Fruit fly (Drosophila melanogaster) whole organism, embryonic: ENCODE data around the gene CG15461.

Experiments
- Ada2b ChIP-seq: fragments of 200-800 bp; sonication (Bioruptor generic); IDR thresholded peaks from 2 replicates; pipeline ENCODE4 v1.3.6; 2022; ENCODE audit warnings: missing biosample characterization, missing genetic modification characterization
- CG10267 ChIP-seq: fragments of 200-800 bp; sonication (Bioruptor generic); optimal IDR thresholded peaks from 2 replicates; lab custom pipeline; 2018; ENCODE audit warnings: missing biosample characterization, mild to moderate bottlenecking, missing genetic modification characterization, moderate library complexity
- CG11247 ChIP-seq: fragments of 200-800 bp; sonication (Bioruptor generic); IDR thresholded peaks from 2 replicates; pipeline ENCODE4 v1.3.6; 2022; ENCODE audit warnings: missing biosample characterization, missing genetic modification characterization
- CG12071 ChIP-seq: fragments of 200-800 bp; sonication (Bioruptor generic); optimal IDR thresholded peaks from 3 replicates; lab custom pipeline; 2018; ENCODE audit warnings: missing biosample characterization, mild to moderate bottlenecking, missing genetic modification characterization
- CG12219 ChIP-seq: fragments of 200-800 bp; sonication (Bioruptor generic); optimal IDR thresholded peaks from 3 replicates; lab custom pipeline; 2018; ENCODE audit warnings: missing biosample characterization, mild to moderate bottlenecking, missing genetic modification characterization
- CG12769 ChIP-seq: fragments of 200-800 bp; sonication (Bioruptor generic); optimal IDR thresholded peaks from 2 replicates; lab custom pipeline; 2019; ENCODE audit warnings: missing biosample characterization, mild to moderate bottlenecking, missing genetic modification characterization, moderate library complexity
- CG14710 ChIP-seq: fragments of 200-800 bp; sonication (Bioruptor generic); optimal IDR thresholded peaks from 3 replicates; lab custom pipeline; 2019; ENCODE audit warnings: missing biosample characterization, mild to moderate bottlenecking, missing genetic modification characterization, moderate library complexity
- CG16815 ChIP-seq: fragments of 200-800 bp; sonication (Bioruptor generic); optimal IDR thresholded peaks from 3 replicates; lab custom pipeline; 2017; ENCODE audit warnings: missing biosample characterization, mild to moderate bottlenecking, missing genetic modification characterization
- CG17186 ChIP-seq: fragments of 200-800 bp; sonication (Bioruptor generic); optimal IDR thresholded peaks from 3 replicates; lab custom pipeline; 2017; ENCODE audit warnings: missing biosample characterization, missing genetic modification reagents, missing genetic modification characterization
- CG17328 ChIP-seq: fragments of 200-800 bp; sonication (Bioruptor generic); IDR thresholded peaks from 2 replicates; pipeline ENCODE4 v1.3.6; 2022; ENCODE audit warnings: missing biosample characterization, missing genetic modification characterization
- CG1792 ChIP-seq: fragments of 200-800 bp; sonication (Bioruptor generic); optimal IDR thresholded peaks from 2 replicates; lab custom pipeline; 2016; ENCODE audit warnings: missing biosample characterization, missing genetic modification characterization
- CG18619 ChIP-seq: fragments of 200-800 bp; sonication (Bioruptor generic); optimal IDR thresholded peaks from 3 replicates; lab custom pipeline; 2017; ENCODE audit warnings: missing biosample characterization, mild to moderate bottlenecking, missing genetic modification characterization
- CG2889 ChIP-seq: fragments of 200-800 bp; sonication (Bioruptor generic); IDR thresholded peaks from 3 replicates; pipeline ENCODE4 v1.3.6; 2022; ENCODE audit warnings: missing biosample characterization, missing genetic modification characterization
- CG31441 ChIP-seq: fragments of 200-800 bp; sonication (Bioruptor generic); IDR thresholded peaks from 2 replicates; pipeline ENCODE4 v1.3.6; 2022; ENCODE audit warnings: missing biosample characterization, missing genetic modification characterization
- CG32532 ChIP-seq: fragments of 200-800 bp; sonication (Bioruptor generic); IDR thresholded peaks from 2 replicates; pipeline ENCODE4 v1.3.6; 2022; ENCODE audit warnings: missing biosample characterization, missing genetic modification characterization
- CG32772 ChIP-seq: fragments of 200-800 bp; sonication (Bioruptor generic); IDR thresholded peaks from 2 replicates; pipeline ENCODE4 v1.3.6; 2022; ENCODE audit warnings: missing biosample characterization, missing genetic modification characterization
- CG33557 ChIP-seq: fragments of 200-800 bp; sonication (Bioruptor generic); optimal IDR thresholded peaks from 2 replicates; lab custom pipeline; 2019; ENCODE audit warnings: missing biosample characterization, mild to moderate bottlenecking, missing genetic modification characterization, moderate library complexity
- CG3838 ChIP-seq: fragments of 200-800 bp; sonication (Bioruptor generic); optimal IDR thresholded peaks from 3 replicates; lab custom pipeline; 2016; ENCODE audit warnings: missing biosample characterization, missing genetic modification characterization
- CG42726 ChIP-seq: fragments of 200-800 bp; sonication (Bioruptor generic); IDR thresholded peaks from 2 replicates; pipeline ENCODE4 v1.3.6; 2022; ENCODE audit warnings: missing biosample characterization, missing genetic modification characterization; ENCODE audit not compliant: partially characterized antibody
- CG4360 ChIP-seq: fragments of 200-800 bp; sonication (Bioruptor generic); IDR thresholded peaks from 2 replicates; pipeline ENCODE4 v1.3.6; 2022; ENCODE audit warnings: missing biosample characterization, missing genetic modification characterization
- CG8359 ChIP-seq: fragments of 200-800 bp; sonication (Bioruptor generic); optimal IDR thresholded peaks from 2 replicates; lab custom pipeline; 2017; ENCODE audit warnings: missing biosample characterization, mild to moderate bottlenecking, missing genetic modification characterization, borderline replicate concordance
- CkIIα-i1 ChIP-seq: fragments of 200-800 bp; sonication (Bioruptor generic); IDR thresholded peaks from 2 replicates; pipeline ENCODE4 v1.3.6; 2022; ENCODE audit warnings: missing biosample characterization, missing genetic modification characterization
- H15 ChIP-seq: fragments of 200-800 bp; sonication (Bioruptor generic); IDR thresholded peaks from 3 replicates; pipeline ENCODE4 v1.3.6; 2022; ENCODE audit warnings: missing biosample characterization, missing genetic modification characterization
- Hand ChIP-seq: fragments of 200-800 bp; sonication (Bioruptor generic); optimal IDR thresholded peaks from 2 replicates; lab custom pipeline; 2017; ENCODE audit warnings: mild to moderate bottlenecking, missing biosample characterization, missing genetic modification reagents, missing genetic modification characterization
- Hmr ChIP-seq: fragments of 200-800 bp; sonication (Bioruptor generic); optimal IDR thresholded peaks from 3 replicates; lab custom pipeline; 2017; ENCODE audit warnings: mild to moderate bottlenecking, missing biosample characterization, missing genetic modification reagents, missing genetic modification characterization
- MTF-1 ChIP-seq: fragments of 200-800 bp; sonication (Bioruptor generic); optimal IDR thresholded peaks from 2 replicates; lab custom pipeline; 2018; ENCODE audit warnings: missing biosample characterization, mild to moderate bottlenecking, missing genetic modification characterization, borderline replicate concordance
- Med ChIP-seq: fragments of 200-800 bp; sonication (Bioruptor generic); peaks from one replicate; lab custom pipeline; 2016; ENCODE audit warnings: missing biosample characterization, missing genetic modification characterization, mild to moderate bottlenecking, inconsistent platforms, moderate library complexity
- Myb ChIP-seq: fragments of 200-800 bp; sonication (Bioruptor generic); optimal IDR thresholded peaks from 2 replicates; lab custom pipeline; 2016; ENCODE audit warnings: missing biosample characterization, missing genetic modification characterization
- NK7.1 ChIP-seq: fragments of 200-800 bp; sonication (Bioruptor generic); optimal IDR thresholded peaks from 3 replicates; lab custom pipeline; 2016; ENCODE audit warnings: missing biosample characterization, missing genetic modification characterization
- Sox102F ChIP-seq: fragments of 200-800 bp; sonication (Bioruptor generic); optimal IDR thresholded peaks from 2 replicates; lab custom pipeline; 2018; ENCODE audit warnings: missing biosample characterization, mild to moderate bottlenecking, missing genetic modification characterization, moderate library complexity
- Spps ChIP-seq: fragments of 200-800 bp; sonication (Bioruptor generic); optimal IDR thresholded peaks from 2 replicates; lab custom pipeline; 2018; ENCODE audit warnings: missing biosample characterization, mild to moderate bottlenecking, missing genetic modification characterization
- Usf ChIP-seq: fragments of 200-800 bp; sonication (Bioruptor generic); optimal IDR thresholded peaks from 2 replicates; lab custom pipeline; 2017; ENCODE audit warnings: missing genotype, missing biosample characterization, missing genetic modification characterization
- az2 ChIP-seq: fragments of 200-800 bp; sonication (Bioruptor generic); optimal IDR thresholded peaks from 3 replicates; lab custom pipeline; 2016; ENCODE audit warnings: missing biosample characterization, missing genetic modification characterization
- crc ChIP-seq: fragments of 200-800 bp; sonication (Bioruptor generic); optimal IDR thresholded peaks from 2 replicates; lab custom pipeline; 2016; ENCODE audit warnings: missing biosample characterization, missing genetic modification characterization
- crp ChIP-seq, 2 experiments: fragments of 200-800 bp; sonication (Bioruptor generic); optimal IDR thresholded peaks; 2 replicates in 1 of 2; 3 replicates in 1 of 2; lab custom pipeline; 2017; ENCODE audit warnings: missing biosample characterization in 2 of 2, missing genetic modification characterization in 2 of 2, mild to moderate bottlenecking in 1 of 2, moderate library complexity in 1 of 2
- dm ChIP-seq: fragments of 200-800 bp; sonication (Bioruptor generic); optimal IDR thresholded peaks from 3 replicates; lab custom pipeline; 2016; ENCODE audit warnings: missing biosample characterization, missing genetic modification characterization
- fd102C ChIP-seq: fragments of 200-800 bp; sonication (Bioruptor generic); optimal IDR thresholded peaks from 2 replicates; lab custom pipeline; 2018; ENCODE audit warnings: missing biosample characterization, mild to moderate bottlenecking, missing genetic modification characterization, moderate library complexity
- fd96Cb ChIP-seq: fragments of 200-800 bp; sonication (Bioruptor generic); optimal IDR thresholded peaks from 2 replicates; lab custom pipeline; 2018; ENCODE audit warnings: missing biosample characterization, mild to moderate bottlenecking, missing genetic modification characterization, moderate library complexity
- gem ChIP-seq: fragments of 200-800 bp; sonication (Bioruptor generic); optimal IDR thresholded peaks from 2 replicates; lab custom pipeline; 2019; ENCODE audit warnings: missing biosample characterization, mild to moderate bottlenecking, missing genetic modification characterization, moderate library complexity
- gt ChIP-seq: fragments of 200-800 bp; sonication (Bioruptor generic); IDR thresholded peaks from 2 replicates; pipeline ENCODE4 v1.3.6; 2022; ENCODE audit warnings: missing biosample characterization, missing genetic modification characterization
- jumu ChIP-seq: fragments of 200-800 bp; sonication (Bioruptor generic); optimal IDR thresholded peaks from 3 replicates; lab custom pipeline; 2016; ENCODE audit warnings: missing biosample characterization, missing genetic modification characterization
- lab ChIP-seq: fragments of 200-800 bp; sonication (Bioruptor generic); optimal IDR thresholded peaks from 3 replicates; lab custom pipeline; 2017; ENCODE audit warnings: missing biosample characterization, missing genetic modification characterization, mild to moderate bottlenecking, moderate library complexity, missing genetic modification reagents
- lov ChIP-seq, 2 experiments: fragments of 200-800 bp in 1 of 2; fragments of >200 bp in 1 of 2; sonication (Bioruptor generic) in 1 of 2; IDR thresholded peaks in 1 of 2; optimal IDR thresholded peaks in 1 of 2; 2 replicates in 1 of 2; 3 replicates in 1 of 2; pipeline versions ENCODE4 v1.3.6 to Lab custom; 2017 to 2022; ENCODE audit warnings: missing biosample characterization in 1 of 2, missing genetic modification characterization in 1 of 2
- mirr ChIP-seq: fragments of 200-800 bp; sonication (Bioruptor generic); optimal IDR thresholded peaks from 3 replicates; lab custom pipeline; 2018; ENCODE audit warnings: missing biosample characterization, mild to moderate bottlenecking, missing genetic modification characterization
- onecut ChIP-seq: fragments of 200-800 bp; sonication (Bioruptor generic); IDR thresholded peaks from 2 replicates; pipeline ENCODE4 v1.3.6; 2022; ENCODE audit warnings: missing biosample characterization, missing genetic modification characterization
- ro ChIP-seq: fragments of 200-800 bp; sonication (Bioruptor generic); IDR thresholded peaks from 2 replicates; pipeline ENCODE4 v1.3.6; 2022; ENCODE audit warnings: missing biosample characterization, missing genetic modification characterization
- sens-2 ChIP-seq: fragments of 200-800 bp; sonication (Bioruptor generic); IDR thresholded peaks from 2 replicates; pipeline ENCODE4 v1.3.6; 2022; ENCODE audit warnings: missing biosample characterization, missing genetic modification characterization
- stc ChIP-seq: fragments of 200-800 bp; sonication (Bioruptor generic); IDR thresholded peaks from 2 replicates; pipeline ENCODE4 v1.3.6; 2022; ENCODE audit warnings: missing biosample characterization, missing genetic modification characterization
- tna ChIP-seq: fragments of 200-800 bp; sonication (Bioruptor generic); IDR thresholded peaks from 2 replicates; pipeline ENCODE4 v1.3.6; 2022; ENCODE audit warnings: missing biosample characterization, missing genetic modification characterization; ENCODE audit not compliant: partially characterized antibody
- wor ChIP-seq: fragments of 200-800 bp; sonication (Bioruptor generic); IDR thresholded peaks from 2 replicates; pipeline ENCODE4 v1.3.6; 2022; ENCODE audit warnings: missing biosample characterization, missing genetic modification characterization

The CG15461 gene

dm6 chrX:20488701-20489122 lies 2.7 kb downstream of the CG15461 start (continued):
- no peak for TF ChIP-seq CG4360 (GFP tag; lab: Robert Waterston, UW)
- peak; percentile 65 for TF ChIP-seq CG18619 (GFP tag; lab: Kevin White, UChicago)
- TF ChIP-seq gem (tag; lab: Kevin White, UChicago) = peak; percentile 78
- TF ChIP-seq CG33557 (GFP tag; lab: Kevin White, UChicago) = peak; percentile 26
- TF ChIP-seq crp (GFP tag; optimal IDR thresholded peaks at IDR 0.05; lab: Kevin White, UChicago) = peak in 1 of 2 experiments; percentile 1
- no peak for TF ChIP-seq CG17186 (GFP tag; lab: Kevin White, UChicago)
- TF ChIP-seq CG16815 = peak; percentile 52
- peak; percentile 56 for TF ChIP-seq Usf (GFP tag; lab: Kevin White, UChicago)
- no peak for TF ChIP-seq lov (optimal IDR thresholded peaks at IDR 0.05; lab: Kevin White, UChicago)
- no peak for TF ChIP-seq lov (GFP tag; IDR thresholded peaks at IDR 0.05; lab: Robert Waterston, UW)
- TF ChIP-seq jumu (GFP tag; lab: Kevin White, UChicago) = peak; percentile 12
- TF ChIP-seq H15 (GFP tag; lab: Robert Waterston, UW) = peak; percentile 10; the same call in 1 of the 3 replicates
- TF ChIP-seq Hmr = peak; percentile 47
- TF ChIP-seq Sox102F (GFP tag; lab: Kevin White, UChicago) = peak; percentile 61
- TF ChIP-seq CG31441 (GFP tag; lab: Robert Waterston, UW) = peak; percentile 69
- TF ChIP-seq CG12219 (GFP tag; lab: Kevin White, UChicago) = peak; percentile 38
- TF ChIP-seq gt = no peak
- no peak for TF ChIP-seq CkIIα-i1 (GFP tag; lab: Robert Waterston, UW)
- no peak for TF ChIP-seq CG12071
- TF ChIP-seq lab (GFP tag; lab: Kevin White, UChicago) = peak; percentile 60
- peak; percentile 44; the same call in 1 of the 2 replicates for TF ChIP-seq CG32772 (GFP tag; lab: Robert Waterston, UW)
- TF ChIP-seq Med = peak; percentile 84
- TF ChIP-seq CG12769 (tag; lab: Kevin White, UChicago) = no peak
- TF ChIP-seq CG11247 (GFP tag; lab: Robert Waterston, UW) = no peak
- TF ChIP-seq onecut = peak; percentile 23; the same call in 1 of the 2 replicates
- no peak for TF ChIP-seq fd102C (GFP tag; lab: Kevin White, UChicago)
- TF ChIP-seq wor = peak; percentile 23; the same call in 1 of the 2 replicates
- no peak for TF ChIP-seq Hand (GFP tag; lab: Kevin White, UChicago)
- no peak for TF ChIP-seq NK7.1
- no peak for TF ChIP-seq CG42726 (GFP tag; lab: Robert Waterston, UW)
- peak; percentile 21 for TF ChIP-seq dm (GFP tag; lab: Kevin White, UChicago)
- no peak for TF ChIP-seq sens-2 (GFP tag; lab: Robert Waterston, UW)
- no peak for TF ChIP-seq CG3838
- peak; percentile 5 for TF ChIP-seq CG1792
- TF ChIP-seq CG14710 (tag; lab: Kevin White, UChicago) = peak; percentile 70
- TF ChIP-seq Ada2b (GFP tag; lab: Robert Waterston, UW) = no peak
- TF ChIP-seq MTF-1 (GFP tag; lab: Kevin White, UChicago) = no peak
- TF ChIP-seq ro (GFP tag; lab: Robert Waterston, UW) = no peak
- no peak for TF ChIP-seq mirr (GFP tag; lab: Kevin White, UChicago)
- TF ChIP-seq CG17328 (GFP tag; lab: Robert Waterston, UW) = peak; percentile 32; the same call in 1 of the 2 replicates
- no peak for TF ChIP-seq CG8359
- TF ChIP-seq CG2889 (GFP tag; lab: Robert Waterston, UW) = no peak
- peak; percentile 67 for TF ChIP-seq fd96Cb (tag; lab: Kevin White, UChicago)
- TF ChIP-seq crc = no peak
- peak; percentile 14; the same call in 1 of the 2 replicates for TF ChIP-seq stc (GFP tag; lab: Robert Waterston, UW)
- peak; percentile 40 for TF ChIP-seq Spps (tag; lab: Kevin White, UChicago)
- no peak for TF ChIP-seq tna (GFP tag; lab: Robert Waterston, UW)
- TF ChIP-seq CG10267 (tag; lab: Kevin White, UChicago) = peak; percentile 67
- peak; percentile 50 for TF ChIP-seq az2 (GFP tag; lab: Kevin White, UChicago)
- peak; percentile 2 for TF ChIP-seq Myb (GFP tag; lab: Kevin White, UChicago)
- TF ChIP-seq CG32532 = peak; percentile 23; the same call in 1 of the 2 replicates
